Worm (Caenorhabditis elegans) whole organism, early embryonic: ENCODE results near the gene M04C3.5.

Experiments
- B0310.2 ChIP-seq: sonication (generic microtip); optimal IDR thresholded peaks from 2 replicates; lab custom pipeline; 2016; ENCODE audit warnings: mild to moderate bottlenecking, missing genetic modification characterization, missing compliant biosample characterization
- F13C5.2 ChIP-seq: sonication (generic microtip); optimal IDR thresholded peaks from 2 replicates; lab custom pipeline; 2017; ENCODE audit warnings: mild to moderate bottlenecking, missing genetic modification characterization, inconsistent platforms, missing compliant biosample characterization
- aly-1 ChIP-seq: sonication (generic microtip); optimal IDR thresholded peaks from 2 replicates; lab custom pipeline; 2016; ENCODE audit warnings: missing genetic modification characterization, missing compliant biosample characterization
- ama-1 ChIP-seq: fragments of 150-350 bp; optimal IDR thresholded peaks from 2 replicates; lab custom pipeline; 2014
- ceh-13 ChIP-seq: fragments of 200-800 bp; sonication (Bioruptor generic); optimal IDR thresholded peaks from 2 replicates; lab custom pipeline; 2018; ENCODE audit warnings: mild to moderate bottlenecking, missing genetic modification characterization, missing compliant biosample characterization
- ceh-36 ChIP-seq: sonication (generic microtip); optimal IDR thresholded peaks from 2 replicates; lab custom pipeline; 2016; ENCODE audit warnings: missing genetic modification characterization, inconsistent platforms, missing compliant biosample characterization
- ets-7 ChIP-seq: sonication (generic microtip); optimal IDR thresholded peaks from 2 replicates; lab custom pipeline; 2016; ENCODE audit warnings: missing genotype, missing genetic modification characterization, missing compliant biosample characterization
- flt-1 ChIP-seq: fragments of 200-800 bp; sonication (Bioruptor generic); IDR thresholded peaks from 2 replicates; pipeline ENCODE4 v1.3.6; 2022; ENCODE audit warnings: missing genetic modification characterization, missing compliant biosample characterization
- hmbx-1 ChIP-seq: sonication (generic microtip); optimal IDR thresholded peaks from 2 replicates; lab custom pipeline; 2016; ENCODE audit warnings: mild to moderate bottlenecking, missing genetic modification characterization, missing compliant biosample characterization
- hmg-4 ChIP-seq: fragments of 200-800 bp; sonication (Bioruptor generic); optimal IDR thresholded peaks from 2 replicates; lab custom pipeline; 2018; ENCODE audit warnings: mild to moderate bottlenecking, missing genetic modification characterization, missing compliant biosample characterization
- hnd-1 ChIP-seq: sonication (generic microtip); optimal IDR thresholded peaks from 2 replicates; lab custom pipeline; 2016; ENCODE audit warnings: missing genetic modification characterization, missing compliant biosample characterization
- pes-1 ChIP-seq: fragments of 200-800 bp; sonication (Bioruptor generic); IDR thresholded peaks from 2 replicates; pipeline ENCODE4 v1.3.6; 2022; ENCODE audit warnings: missing genetic modification reagents, missing genetic modification characterization, missing compliant biosample characterization
- scrt-1 ChIP-seq: fragments of 200-800 bp; sonication (Bioruptor generic); IDR thresholded peaks from 2 replicates; pipeline ENCODE4 v1.3.6; 2022; ENCODE audit warnings: missing genetic modification characterization, missing compliant biosample characterization
- sea-1 ChIP-seq: fragments of 200-800 bp; sonication (Bioruptor generic); conservative IDR thresholded peaks from 2 replicates; pipeline ENCODE4 v1.3.6; 2022; ENCODE audit warnings: missing genetic modification characterization, missing compliant biosample characterization
- tbx-11 ChIP-seq: fragments of 200-800 bp; sonication (Bioruptor generic); IDR thresholded peaks from 2 replicates; pipeline ENCODE4 v1.3.6; 2022; ENCODE audit warnings: missing genetic modification characterization, missing compliant biosample characterization
- tbx-37 ChIP-seq: fragments of 200-800 bp; sonication (Bioruptor generic); conservative IDR thresholded peaks from 2 replicates; pipeline ENCODE4 v1.3.6; 2022; ENCODE audit warnings: missing genetic modification reagents, missing genetic modification characterization, missing compliant biosample characterization
- tra-4 ChIP-seq: sonication (generic microtip); optimal IDR thresholded peaks from 2 replicates; lab custom pipeline; 2017; ENCODE audit warnings: missing genetic modification characterization, missing compliant biosample characterization

M04C3.5 gene

DNA sequence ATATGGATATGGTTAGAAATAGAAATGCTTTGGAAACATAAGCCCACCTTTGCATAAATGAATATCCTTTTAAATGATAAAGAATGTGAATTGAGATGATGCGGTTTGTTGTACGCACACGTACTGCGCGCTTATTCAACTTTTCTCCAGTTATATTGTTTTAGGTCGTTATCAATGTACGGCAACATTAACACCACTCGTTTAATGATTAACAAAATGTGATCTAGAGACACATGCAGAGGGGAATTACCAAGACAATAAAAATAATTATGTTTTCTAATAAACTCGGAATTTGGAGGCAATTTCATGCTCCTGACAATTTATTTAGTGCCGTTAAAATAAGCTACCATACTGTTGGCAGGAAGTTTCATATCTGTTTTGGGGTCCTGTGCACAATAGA lies 4.1 kb upstream of the M04C3.5 start, which contains the start of gene M04C3.1:
Gene M04C3.1 (minus strand): TSS at position 164 of the 400 bp plus-strand sequence.
- TF ChIP-seq ceh-13 (GFP tag; lab: Kevin White, UChicago) (no peak), hmg-4 (no peak), tbx-11 (GFP tag; lab: Robert Waterston, UW) (no peak), sea-1 (GFP tag; lab: Robert Waterston, UW) (no peak), tbx-37 (no peak), F13C5.2 (tag; lab: Kevin White, UChicago) (no peak)

ce11 chrV:19448805-19449204 lies 728 bp upstream of the M04C3.5 start, which contains the start of gene M04C3.2:
M04C3.2 (minus strand) TSS chrV:19448905.
- no peak for TF ChIP-seq sea-1 (GFP tag; lab: Robert Waterston, UW)
- no peak for TF ChIP-seq aly-1 (tag; lab: Kevin White, UChicago)
- TF ChIP-seq scrt-1 (GFP tag; lab: Robert Waterston, UW), result no peak
- TF ChIP-seq ceh-13 (GFP tag; lab: Kevin White, UChicago), result no peak
- no peak for TF ChIP-seq ceh-36
- TF ChIP-seq ets-7 (tag; lab: Kevin White, UChicago), result no peak
- TF ChIP-seq flt-1 (GFP tag; lab: Robert Waterston, UW), result no peak
- no peak for TF ChIP-seq F13C5.2 (tag; lab: Kevin White, UChicago)
- TF ChIP-seq B0310.2, result no peak
- no peak for TF ChIP-seq tbx-37

DNA sequence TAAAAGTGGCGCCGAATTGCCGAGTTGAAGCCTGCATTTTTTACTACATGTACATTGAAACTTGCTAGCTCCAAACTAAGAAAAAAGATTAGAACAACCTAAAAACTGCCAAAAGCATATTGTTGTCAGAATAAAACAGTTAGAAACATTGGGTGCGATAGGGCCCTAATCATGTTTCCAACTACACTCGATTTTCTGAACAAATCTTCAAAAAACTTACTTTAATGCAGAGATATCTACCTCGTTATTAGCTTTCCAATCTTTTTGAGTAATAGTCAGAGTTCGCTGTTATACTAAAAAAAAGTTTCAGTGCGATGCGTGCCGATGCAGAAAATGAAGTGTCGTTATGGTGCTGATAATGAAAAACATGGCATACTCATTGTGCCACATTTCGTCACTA lies 6.1 kb downstream of the M04C3.5 start, which contains the start of the genes Y43F8B.13 and Y43F8B.14:
Gene Y43F8B.13 (plus strand): TSS at position 301 of the 400 bp plus-strand sequence.
Gene Y43F8B.14 (minus strand): TSS at position 322 of the 400 bp plus-strand sequence.
- TF ChIP-seq hmg-4 (no peak), tbx-37 (no peak), ets-7 (tag; lab: Kevin White, UChicago) (no peak), pes-1 (GFP tag; lab: Robert Waterston, UW) (no peak), hnd-1 (no peak), B0310.2 (no peak), tbx-11 (GFP tag; lab: Robert Waterston, UW) (no peak)

DNA sequence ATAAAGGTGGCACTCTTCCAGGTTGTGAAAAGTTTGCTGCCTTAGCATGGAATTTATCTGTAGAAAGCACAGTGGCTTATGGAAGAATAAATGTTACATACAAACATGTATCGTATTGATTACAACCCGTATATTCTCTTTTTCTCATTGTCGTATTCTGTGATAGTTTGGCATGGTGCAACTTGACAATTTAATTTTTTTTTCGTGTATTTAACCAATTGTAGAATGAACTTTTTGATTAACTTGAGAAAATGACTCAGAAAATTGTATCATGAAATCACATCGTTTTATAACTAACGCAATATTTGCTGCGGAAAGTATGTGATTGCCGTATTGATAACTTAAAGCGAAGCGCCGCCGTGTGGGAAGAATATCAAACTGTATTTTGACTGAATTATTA lies 7.6 kb downstream of the M04C3.5 start, which contains the start of gene Y43F8B.24:
Gene Y43F8B.24 (plus strand): TSS at position 301 of the 400 bp plus-strand sequence.
- TF ChIP-seq hmg-4 (no peak), tbx-37 (no peak), hnd-1 (no peak), aly-1 (tag; lab: Kevin White, UChicago) (no peak), hmbx-1 (tag; lab: Kevin White, UChicago) (no peak), pes-1 (GFP tag; lab: Robert Waterston, UW) (no peak), ceh-13 (GFP tag; lab: Kevin White, UChicago) (no peak), flt-1 (GFP tag; lab: Robert Waterston, UW) (no peak), sea-1 (GFP tag; lab: Robert Waterston, UW) (no peak), ceh-36 (no peak), scrt-1 (GFP tag; lab: Robert Waterston, UW) (no peak)

DNA sequence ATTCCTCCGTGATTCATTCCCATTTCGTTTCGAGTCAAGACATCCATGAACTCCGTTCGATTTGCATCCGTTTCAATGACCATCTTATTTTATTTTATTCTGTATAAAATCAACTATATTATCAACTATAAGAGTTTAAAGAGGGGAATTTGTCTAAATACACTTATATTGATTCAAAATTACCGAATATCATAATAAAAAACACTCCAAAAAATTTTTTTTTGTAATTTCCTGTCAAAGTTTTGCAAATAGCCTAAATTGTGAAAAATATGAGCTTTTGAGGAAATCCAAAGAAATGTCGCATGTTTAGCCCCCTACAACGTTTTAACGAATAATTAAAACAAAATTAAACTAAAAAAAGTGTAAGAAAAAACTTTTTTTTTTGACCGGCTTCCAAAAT lies 12.5 kb downstream of the M04C3.5 start, which contains the start of gene Y43F8B.15:
Gene Y43F8B.15 (minus strand): TSS at position 101 of the 400 bp plus-strand sequence.
- no peak for TF ChIP-seq ceh-13 (GFP tag; lab: Kevin White, UChicago)
- TF ChIP-seq hnd-1, result no peak
- TF ChIP-seq tbx-11 (GFP tag; lab: Robert Waterston, UW), result no peak
- no peak for TF ChIP-seq B0310.2
- no peak for TF ChIP-seq aly-1 (tag; lab: Kevin White, UChicago)
- no peak for TF ChIP-seq ets-7 (tag; lab: Kevin White, UChicago)
- no peak for TF ChIP-seq ama-1

ce11 chrV:19462612-19463011 lies 13.1 kb downstream of the M04C3.5 start, which contains the start of gene Y43F8B.25:
Y43F8B.25 (plus strand) TSS chrV:19462912.
- TF ChIP-seq tra-4 (no peak), scrt-1 (GFP tag; lab: Robert Waterston, UW) (no peak)

- TF ChIP-seq pes-1 (GFP tag; lab: Robert Waterston, UW), result no peak
- TF ChIP-seq flt-1 (GFP tag; lab: Robert Waterston, UW), result no peak
- no peak for TF ChIP-seq ets-7 (tag; lab: Kevin White, UChicago)
- TF ChIP-seq hnd-1, result no peak
- no peak for TF ChIP-seq aly-1 (tag; lab: Kevin White, UChicago)
- TF ChIP-seq tbx-37, result no peak
- TF ChIP-seq B0310.2, result no peak
- no peak for TF ChIP-seq F13C5.2 (tag; lab: Kevin White, UChicago)
- TF ChIP-seq ceh-36, result no peak
- TF ChIP-seq hmbx-1 (tag; lab: Kevin White, UChicago), result no peak
- TF ChIP-seq scrt-1 (GFP tag; lab: Robert Waterston, UW), result no peak
- no peak for TF ChIP-seq tbx-11 (GFP tag; lab: Robert Waterston, UW)
- TF ChIP-seq ama-1, result no peak
- TF ChIP-seq tra-4, result no peak
- TF ChIP-seq sea-1 (GFP tag; lab: Robert Waterston, UW), result no peak
- TF ChIP-seq hmg-4, result no peak
- no peak for TF ChIP-seq ceh-13 (GFP tag; lab: Kevin White, UChicago)
Observed at ce11 chrV:19467574-19467973, 18.0 kb downstream of the M04C3.5 start, which contains the start of gene Y43F8B.23. Y43F8B.23 (minus strand) TSS chrV:19467648.

- TF ChIP-seq ceh-13 (GFP tag; lab: Kevin White, UChicago), result no peak
- no peak for TF ChIP-seq B0310.2
- no peak for TF ChIP-seq pes-1 (GFP tag; lab: Robert Waterston, UW)
- no peak for TF ChIP-seq hmg-4
- no peak for TF ChIP-seq hmbx-1 (tag; lab: Kevin White, UChicago)
- no peak for TF ChIP-seq tra-4
- no peak for TF ChIP-seq flt-1 (GFP tag; lab: Robert Waterston, UW)
- no peak for TF ChIP-seq ceh-36
- no peak for TF ChIP-seq scrt-1 (GFP tag; lab: Robert Waterston, UW)
- no peak for TF ChIP-seq ets-7 (tag; lab: Kevin White, UChicago)
- no peak for TF ChIP-seq tbx-11 (GFP tag; lab: Robert Waterston, UW)
- TF ChIP-seq F13C5.2 (tag; lab: Kevin White, UChicago), result no peak
- no peak for TF ChIP-seq ama-1
- no peak for TF ChIP-seq tbx-37
- TF ChIP-seq aly-1 (tag; lab: Kevin White, UChicago), result no peak
- TF ChIP-seq sea-1 (GFP tag; lab: Robert Waterston, UW), result no peak
- TF ChIP-seq hnd-1, result no peak
Observed at ce11 chrV:19468083-19468482, 18.6 kb downstream of the M04C3.5 start, which contains the start of gene Y43F8B.12. Y43F8B.12 (plus strand) TSS chrV:19468383.
